Worm (Caenorhabditis elegans) whole organism, L4/young adult: ENCODE results near the gene dyf-2.

ENCODE experiments used
- W03F9.2 ChIP-seq: fragments of 150-350 bp; optimal IDR thresholded peaks from 2 replicates; lab custom pipeline; 2014; ENCODE audit warnings: missing biosample characterization, missing genetic modification characterization
- dao-5 ChIP-seq: sonication (generic microtip); optimal IDR thresholded peaks from 2 replicates; lab custom pipeline; 2016; ENCODE audit warnings: missing genotype, missing genetic modification characterization, moderate library complexity, missing compliant biosample characterization
- him-1 ChIP-seq: sonication (generic microtip); optimal IDR thresholded peaks from 2 replicates; lab custom pipeline; 2016; ENCODE audit warnings: missing genotype, missing genetic modification reagents, missing genetic modification characterization, missing compliant biosample characterization

DNA sequence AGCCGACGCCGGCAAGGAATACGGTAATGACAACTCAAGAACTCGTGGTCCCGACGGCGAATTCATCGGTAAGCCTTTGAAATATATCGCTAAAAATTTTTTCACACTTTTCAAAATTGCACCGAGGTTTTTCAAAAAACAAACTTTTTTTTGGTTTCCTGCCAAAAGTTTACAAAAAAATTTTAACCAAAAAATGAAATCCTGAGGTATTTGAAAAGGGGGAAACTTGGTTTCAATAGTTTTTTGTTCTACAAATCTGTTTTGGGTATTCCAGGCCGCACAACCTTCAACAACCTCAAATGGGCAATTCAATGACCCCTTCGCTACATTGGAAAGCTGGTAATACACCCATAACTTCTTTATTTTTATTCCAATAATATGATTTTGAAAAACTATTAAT lies 4.2 kb downstream of the dyf-2 start:
- TF ChIP-seq him-1 (no peak), W03F9.2 (tag; lab: Kevin White, UChicago) (no peak), dao-5 (tag; lab: Kevin White, UChicago) (no peak)
